Worm (Caenorhabditis elegans) whole organism, L4/young adult: Measurements from ENCODE around the gene Y67A10A.11.
"Not testable (repeated sequence)": the region's sequence is repeated elsewhere in the genome, so short reads cannot be mapped to it uniquely, and the experiment has no call there.

ENCODE experiments used
- W03F9.2 ChIP-seq: fragments of 150-350 bp; optimal IDR thresholded peaks from 2 replicates; lab custom pipeline; 2014; ENCODE audit warnings: missing biosample characterization, missing genetic modification characterization
- dao-5 ChIP-seq: sonication (generic microtip); optimal IDR thresholded peaks from 2 replicates; lab custom pipeline; 2016; ENCODE audit warnings: missing genotype, missing genetic modification characterization, moderate library complexity, missing compliant biosample characterization
- him-1 ChIP-seq: sonication (generic microtip); optimal IDR thresholded peaks from 2 replicates; lab custom pipeline; 2016; ENCODE audit warnings: missing genotype, missing genetic modification reagents, missing genetic modification characterization, missing compliant biosample characterization

The Y67A10A.11 gene

DNA sequence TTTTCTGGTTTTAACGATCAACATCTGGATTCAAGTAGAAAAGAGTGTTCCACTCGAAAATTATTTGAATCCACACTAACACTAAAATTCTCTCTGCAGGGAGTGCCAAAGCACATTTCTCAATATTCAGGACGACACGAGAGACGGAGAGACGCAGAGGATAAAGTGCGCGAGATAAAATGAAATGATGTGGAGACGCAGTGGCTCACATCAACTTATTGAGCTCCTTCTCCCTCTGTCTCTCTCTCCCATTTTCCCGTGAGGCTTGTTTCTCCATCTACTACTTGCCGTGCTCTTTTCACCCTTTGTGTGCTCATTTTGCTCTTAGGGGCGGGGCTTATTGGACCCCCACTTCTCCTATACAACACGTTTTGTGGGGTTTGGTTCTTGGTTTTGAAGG, 16.4 kb downstream of the Y67A10A.11 start:
- TF ChIP-seq him-1 (tag; lab: Kevin White, UChicago) (peak; percentile 23), W03F9.2 (tag; lab: Kevin White, UChicago) (no peak)

DNA sequence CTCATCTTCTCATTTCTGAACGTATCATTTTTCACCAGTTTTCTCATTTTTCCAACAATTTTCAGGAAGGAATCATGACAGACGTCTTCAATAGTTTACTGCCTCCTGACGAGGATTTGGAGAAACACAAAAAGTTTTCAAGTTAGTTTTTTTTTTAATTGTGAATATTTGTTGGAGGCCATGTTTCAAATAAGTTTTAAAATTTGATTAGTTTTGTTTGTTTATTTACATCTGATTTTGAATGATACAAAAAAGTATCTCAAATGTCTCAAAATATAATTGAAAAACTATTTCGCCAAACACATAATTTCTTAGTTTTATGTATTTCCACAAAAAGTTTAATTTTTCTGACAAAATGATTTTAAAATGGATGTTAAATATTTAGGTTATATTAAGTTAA, 21.4 kb downstream of the Y67A10A.11 start, which contains the start of gene ssu-2:
Gene ssu-2 (plus strand): TSS at position 59 of the 400 bp plus-strand sequence.
- no peak for TF ChIP-seq dao-5 (tag; lab: Kevin White, UChicago)
- TF ChIP-seq him-1 (tag; lab: Kevin White, UChicago): no peak
- no peak for TF ChIP-seq W03F9.2 (tag; lab: Kevin White, UChicago)

DNA sequence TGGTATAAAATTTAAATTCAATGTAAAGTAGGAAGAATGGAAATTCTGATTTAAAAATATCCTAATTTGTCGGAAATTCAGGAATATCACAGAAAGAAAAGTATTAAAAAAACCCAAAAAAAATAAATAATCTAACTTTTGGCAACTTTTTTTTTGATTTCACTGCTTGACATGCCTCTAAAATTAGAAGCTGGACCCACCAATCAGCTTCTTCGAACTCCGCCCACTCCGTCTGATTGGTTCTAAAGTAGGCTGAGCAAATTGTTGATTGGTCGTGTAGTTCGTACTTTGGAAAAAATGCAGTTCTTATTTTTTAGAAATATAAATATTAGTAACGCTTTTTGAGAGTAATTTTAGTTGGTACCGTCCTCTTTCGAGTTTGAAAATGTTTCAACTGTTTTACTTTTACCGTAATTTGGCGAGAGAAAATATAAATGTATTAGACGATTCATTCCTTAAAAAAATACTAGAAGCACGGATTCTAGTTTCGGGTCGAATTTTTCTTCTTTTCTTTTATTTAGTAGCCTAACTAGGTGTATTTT, 26.2 kb downstream of the Y67A10A.11 start:
- TF ChIP-seq dao-5 (tag; lab: Kevin White, UChicago) (no peak), W03F9.2 (tag; lab: Kevin White, UChicago) (no peak), him-1 (tag; lab: Kevin White, UChicago) (no peak)

DNA sequence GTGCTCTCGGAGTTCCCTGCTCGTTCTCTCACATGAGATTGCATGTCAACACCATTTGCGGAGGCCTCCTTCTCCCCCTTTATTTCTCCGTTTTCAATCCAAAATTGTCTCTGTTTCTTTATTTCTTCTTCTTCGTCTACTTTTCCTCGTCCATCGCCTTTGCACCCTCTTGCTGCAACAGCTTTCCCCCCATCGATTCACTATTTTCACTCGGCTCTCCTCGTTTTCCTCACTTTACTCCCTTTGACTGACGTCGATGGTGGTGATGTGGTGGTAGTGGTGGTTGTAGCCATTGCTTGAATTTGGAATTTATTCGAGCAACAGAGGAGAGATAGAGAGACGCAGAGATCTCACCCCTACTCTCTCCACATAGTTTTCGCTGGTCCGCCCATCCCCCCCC, 31.9 kb downstream of the Y67A10A.11 start:
- TF ChIP-seq dao-5 (tag; lab: Kevin White, UChicago) (no peak), him-1 (tag; lab: Kevin White, UChicago) (peak; percentile 11)

DNA sequence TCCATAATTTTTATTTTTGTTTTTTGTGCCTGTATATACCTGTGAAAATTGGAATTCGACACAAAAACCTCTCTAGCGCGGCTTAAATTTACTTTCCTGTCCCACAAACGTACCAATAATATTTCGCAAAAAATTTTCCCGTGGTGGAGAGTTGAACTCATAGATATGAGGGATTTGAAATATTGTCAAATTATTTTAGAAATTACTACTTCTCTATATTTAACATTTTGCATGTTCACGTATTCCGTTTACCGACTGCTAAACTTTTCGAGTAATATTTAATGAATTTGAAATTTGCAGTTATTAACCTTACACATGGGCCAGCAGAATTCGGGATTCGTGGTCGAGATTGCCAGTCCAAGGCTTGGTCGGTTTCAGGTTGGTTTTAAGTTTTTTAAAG, 34.1 kb downstream of the Y67A10A.11 start, which contains the start of gene Y67A10A.7:
Gene Y67A10A.7 (plus strand): TSS at position 301 of the 400 bp plus-strand sequence.
- TF ChIP-seq him-1, W03F9.2, dao-5 (tag; lab: Kevin White, UChicago): not testable (repeated sequence)

DNA sequence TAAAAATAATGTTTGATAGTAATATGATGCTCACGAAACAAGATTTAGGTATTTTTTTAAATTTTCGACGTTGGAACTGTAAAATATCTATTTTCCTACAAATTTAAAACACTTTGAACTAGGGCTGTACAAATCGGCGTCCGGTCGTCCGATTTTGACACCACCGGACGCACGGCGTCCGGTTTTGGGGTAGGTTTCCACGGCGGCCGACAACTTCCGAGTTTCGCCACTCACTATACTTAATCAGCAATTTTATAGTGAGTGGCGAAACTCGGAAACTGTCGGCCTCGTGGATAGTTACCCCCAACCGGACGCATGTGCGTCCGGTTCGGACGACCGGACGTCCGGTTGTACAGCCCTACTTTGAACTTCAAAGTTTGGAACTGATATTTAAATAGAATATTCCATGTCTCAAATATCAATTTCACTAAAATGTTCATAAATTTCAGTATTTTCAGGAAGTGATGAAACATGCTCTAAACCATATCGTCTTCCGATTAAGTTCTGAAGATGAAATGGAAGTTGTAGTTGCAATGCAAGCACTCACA, 37.6 kb downstream of the Y67A10A.11 start:
- TF ChIP-seq him-1 (tag; lab: Kevin White, UChicago): no peak
- no peak for TF ChIP-seq dao-5 (tag; lab: Kevin White, UChicago)
- no peak for TF ChIP-seq W03F9.2 (tag; lab: Kevin White, UChicago)

DNA sequence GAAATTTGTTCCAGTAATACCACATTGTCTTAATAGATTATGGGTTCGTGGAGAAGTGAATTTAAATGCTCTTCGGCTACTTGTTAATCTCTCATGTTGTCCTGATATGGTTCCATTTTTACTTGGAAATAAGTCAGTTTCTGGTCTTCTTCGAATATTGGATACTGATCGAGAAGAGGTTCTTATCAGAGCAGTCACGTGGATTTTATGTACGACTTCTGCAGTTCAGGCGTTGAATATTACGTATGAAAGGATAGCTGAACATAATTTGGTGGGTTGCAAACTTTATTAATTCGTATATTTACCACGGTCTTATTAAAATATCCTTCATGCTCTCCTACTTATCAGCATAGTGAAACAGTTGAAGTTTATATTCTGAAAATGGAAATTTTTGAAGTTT, 38.1 kb downstream of the Y67A10A.11 start:
- no peak for TF ChIP-seq W03F9.2 (tag; lab: Kevin White, UChicago)
- TF ChIP-seq him-1 (tag; lab: Kevin White, UChicago): no peak
- no peak for TF ChIP-seq dao-5 (tag; lab: Kevin White, UChicago)

DNA sequence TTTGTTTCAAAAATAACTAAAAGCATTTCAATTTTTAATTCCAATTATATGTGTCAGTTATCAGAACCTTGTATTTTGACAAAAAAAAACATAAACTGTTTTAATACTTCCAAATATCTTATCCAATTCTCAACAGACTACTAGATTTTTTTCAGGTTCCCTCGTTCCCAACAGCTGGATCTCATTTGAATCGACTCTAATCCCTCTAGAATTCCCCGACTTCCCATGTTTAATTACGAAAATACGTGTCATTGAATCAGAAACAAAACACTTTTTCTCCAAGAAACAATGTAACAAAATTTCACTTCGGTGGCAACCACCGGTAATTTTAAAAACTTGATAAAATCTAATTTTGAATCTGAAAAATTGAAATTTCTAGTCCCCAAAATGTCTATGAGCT, 39.4 kb downstream of the Y67A10A.11 start:
- TF ChIP-seq dao-5 (tag; lab: Kevin White, UChicago): no peak
- TF ChIP-seq him-1 (tag; lab: Kevin White, UChicago): no peak

DNA sequence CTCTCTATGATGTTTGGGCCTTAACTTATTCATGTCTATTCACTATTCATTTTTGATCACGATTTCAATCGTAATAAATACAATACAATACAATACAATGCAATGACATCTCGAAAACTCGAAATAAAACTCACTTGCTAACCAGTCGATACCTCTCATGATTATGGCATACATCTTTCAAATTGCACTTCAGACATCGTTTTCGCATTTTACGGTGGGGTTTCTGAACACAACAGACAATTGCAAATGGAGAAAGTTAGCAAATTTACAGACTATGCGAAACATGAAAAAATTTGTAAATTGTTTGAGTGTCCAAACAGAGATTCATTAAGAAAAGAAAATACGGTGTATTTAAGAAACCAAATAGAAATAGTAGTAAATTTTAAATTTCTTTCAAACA, 43.7 kb downstream of the Y67A10A.11 start, which contains the start of gene paqr-3:
Gene paqr-3 (minus strand): TSS at position 210 of the 400 bp plus-strand sequence.
- no peak for TF ChIP-seq W03F9.2 (tag; lab: Kevin White, UChicago)
- TF ChIP-seq dao-5 (tag; lab: Kevin White, UChicago): no peak
- TF ChIP-seq him-1 (tag; lab: Kevin White, UChicago): no peak

DNA sequence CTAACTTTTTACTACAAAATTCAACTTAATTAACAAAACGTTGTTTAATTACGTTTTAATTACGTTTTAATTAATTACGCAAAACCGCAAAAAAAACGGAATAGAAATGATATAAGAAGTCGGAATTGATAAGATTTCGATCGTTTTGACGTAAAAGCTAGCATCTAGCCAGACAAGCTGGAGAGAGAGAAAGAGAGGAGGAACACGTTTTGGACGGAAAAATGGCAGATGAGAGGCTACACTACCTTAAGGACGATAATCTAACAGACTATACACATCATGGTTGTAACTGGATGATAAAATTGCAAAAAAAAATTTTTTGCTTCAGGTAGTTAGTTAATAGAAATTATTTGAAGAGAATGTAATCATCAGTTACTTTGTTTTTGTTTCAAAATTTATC, 44.4 kb downstream of the Y67A10A.11 start:
- no peak for TF ChIP-seq dao-5 (tag; lab: Kevin White, UChicago)
- TF ChIP-seq him-1 (tag; lab: Kevin White, UChicago): no peak
- TF ChIP-seq W03F9.2 (tag; lab: Kevin White, UChicago): no peak

DNA sequence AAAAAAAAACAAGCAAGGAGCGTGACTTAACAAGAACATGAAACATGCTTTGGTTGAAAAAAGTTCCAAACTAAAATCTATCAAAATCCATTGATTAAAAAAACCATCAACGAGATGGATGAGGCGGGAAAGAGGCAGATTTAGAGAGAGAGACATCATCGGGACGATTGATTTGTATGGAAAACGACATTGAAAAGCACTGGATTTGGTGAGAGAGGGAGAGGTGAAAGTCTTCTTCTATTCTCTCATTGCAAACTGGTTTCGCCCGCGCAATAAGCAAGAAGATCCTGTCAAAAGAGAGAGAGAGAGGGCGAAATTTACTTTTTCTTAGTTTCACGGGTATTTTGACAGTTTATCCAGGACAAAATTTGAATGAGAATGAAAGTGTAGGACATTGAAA, 45.4 kb downstream of the Y67A10A.11 start:
- TF ChIP-seq W03F9.2 (tag; lab: Kevin White, UChicago): no peak
- TF ChIP-seq him-1 (tag; lab: Kevin White, UChicago): no peak
- no peak for TF ChIP-seq dao-5 (tag; lab: Kevin White, UChicago)

DNA sequence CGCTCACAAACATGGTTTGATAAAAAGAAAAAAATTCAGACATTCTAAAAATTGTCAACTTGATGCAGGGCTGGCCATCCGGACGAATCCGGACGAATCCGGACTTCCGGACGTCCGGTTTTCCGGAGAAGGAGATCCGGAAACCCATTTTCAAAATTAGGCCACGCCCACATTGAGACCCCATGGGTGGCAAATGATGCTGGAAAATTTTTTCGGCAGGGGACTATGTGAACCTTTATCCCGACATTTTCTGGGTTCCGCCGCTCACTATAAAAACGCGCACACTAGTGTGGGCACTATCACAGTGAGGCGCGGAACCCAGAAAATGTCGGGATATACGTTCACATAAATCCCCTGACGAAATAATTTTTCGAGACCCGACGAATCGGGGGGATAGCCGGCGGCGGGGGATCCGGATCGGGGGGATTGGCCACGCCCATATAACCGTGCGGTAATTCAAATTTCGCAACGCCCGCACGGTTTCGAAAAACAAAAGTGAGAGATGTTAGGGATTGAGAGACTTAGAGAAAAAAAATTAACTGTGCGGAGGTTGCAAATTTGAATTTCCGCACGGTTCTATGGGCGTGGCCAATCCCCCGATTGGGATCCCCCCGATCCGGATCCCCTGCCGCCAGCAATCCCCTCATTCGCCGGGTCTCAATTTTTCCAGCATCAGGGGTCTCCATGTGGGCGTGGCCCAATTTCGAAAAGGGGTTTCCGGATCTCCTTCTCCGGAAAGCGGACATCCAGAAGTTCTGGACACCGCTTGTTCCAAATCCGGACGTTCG, 48.2 kb downstream of the Y67A10A.11 start:
- TF ChIP-seq dao-5 (tag; lab: Kevin White, UChicago) (no peak), W03F9.2 (tag; lab: Kevin White, UChicago) (no peak), him-1 (tag; lab: Kevin White, UChicago) (no peak)

DNA sequence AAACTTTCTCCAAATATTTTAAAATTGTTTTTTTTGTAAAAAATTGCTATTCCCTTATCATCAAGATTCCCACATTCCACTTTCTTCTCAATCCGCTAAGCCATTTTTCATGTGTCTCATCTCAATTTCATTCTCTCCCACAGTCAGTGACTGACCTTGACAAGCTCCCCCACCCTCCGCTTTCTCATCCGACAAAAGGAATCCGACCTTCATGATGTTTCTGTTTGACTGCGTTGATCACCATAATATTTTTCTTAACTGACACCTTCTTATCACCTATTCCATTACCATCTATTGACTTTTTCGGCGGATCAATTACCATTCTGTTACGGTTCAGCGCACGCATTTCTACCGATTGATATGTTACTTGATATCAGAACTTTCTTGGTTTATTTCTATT, 49.3 kb downstream of the Y67A10A.11 start:
- no peak for TF ChIP-seq dao-5 (tag; lab: Kevin White, UChicago)
- no peak for TF ChIP-seq him-1 (tag; lab: Kevin White, UChicago)
- TF ChIP-seq W03F9.2 (tag; lab: Kevin White, UChicago): no peak
